Worm (Caenorhabditis elegans) whole organism, young adult: ENCODE data around the gene ZK1321.1.
A peak's percentile ranks its signal among the peaks of the same experiment; 100 is the strongest.

Experiments used
- C06A6.2 ChIP-seq: fragments of 200-800 bp; sonication (Bioruptor generic); conservative IDR thresholded peaks from 2 replicates; pipeline ENCODE4 v1.3.6; 2022; ENCODE audit warnings: missing genetic modification characterization, missing compliant biosample characterization
- ekl-4 ChIP-seq: fragments of 200-800 bp; sonication (Bioruptor generic); IDR thresholded peaks from 2 replicates; pipeline ENCODE4 v1.3.6; 2022; ENCODE audit warnings: missing genetic modification reagents, missing genetic modification characterization, missing compliant biosample characterization
- nhr-90 ChIP-seq: sonication (generic microtip); optimal IDR thresholded peaks from 2 replicates; lab custom pipeline; 2016; ENCODE audit warnings: missing genotype, mild to moderate bottlenecking, missing genetic modification characterization, missing compliant biosample characterization

ce11 chrII:9746069-9746468 is 7.8 kb upstream of the ZK1321.1 start, which contains the start of the genes Y53C12B.1 and nos-3:
- TF ChIP-seq nhr-90 = no peak
- no peak for TF ChIP-seq C06A6.2
- TF ChIP-seq ekl-4 = 0 out of 2 replicates have a peak, but pooled peaks have one; percentile 22
